Worm (Caenorhabditis elegans) whole organism, late embryonic: Measurements from ENCODE around the gene spp-24.

Experiments used
- C38D4.7 ChIP-seq: fragments of 200-800 bp; sonication (Bioruptor generic); optimal IDR thresholded peaks from 2 replicates; lab custom pipeline; 2018; ENCODE audit warnings: mild to moderate bottlenecking, missing genetic modification characterization, moderate library complexity, missing compliant biosample characterization
- F13H6.1 ChIP-seq: sonication (generic microtip); optimal IDR thresholded peaks from 2 replicates; lab custom pipeline; 2016; ENCODE audit warnings: missing genetic modification characterization, missing compliant biosample characterization
- K02D7.2 ChIP-seq: sonication (generic microtip); optimal IDR thresholded peaks from 2 replicates; lab custom pipeline; 2017; ENCODE audit warnings: mild to moderate bottlenecking, missing genetic modification characterization, missing compliant biosample characterization
- ama-1 ChIP-seq: fragments of 150-350 bp; optimal IDR thresholded peaks from 2 replicates; lab custom pipeline; 2014
- ceh-14 ChIP-seq: sonication (generic microtip); optimal IDR thresholded peaks from 2 replicates; lab custom pipeline; 2016; ENCODE audit warnings: missing genotype, missing genetic modification characterization, missing compliant biosample characterization
- ceh-18 ChIP-seq: sonication (generic microtip); optimal IDR thresholded peaks from 2 replicates; lab custom pipeline; 2016; ENCODE audit warnings: missing genetic modification characterization, missing compliant biosample characterization
- ceh-48 ChIP-seq: sonication (generic microtip); optimal IDR thresholded peaks from 2 replicates; lab custom pipeline; 2016; ENCODE audit warnings: missing genetic modification characterization, inconsistent platforms, missing compliant biosample characterization
- che-1 ChIP-seq: sonication (generic microtip); optimal IDR thresholded peaks from 2 replicates; lab custom pipeline; 2016; ENCODE audit warnings: mild to moderate bottlenecking, missing genetic modification characterization, missing compliant biosample characterization
- dmd-4 ChIP-seq: sonication (generic microtip); optimal IDR thresholded peaks from 2 replicates; lab custom pipeline; 2016; ENCODE audit warnings: borderline replicate concordance, missing genetic modification characterization, missing compliant biosample characterization
- dve-1 ChIP-seq: sonication (generic microtip); optimal IDR thresholded peaks from 2 replicates; lab custom pipeline; 2017; ENCODE audit warnings: antibody characterized with exemption, mild to moderate bottlenecking, missing genetic modification characterization, missing compliant biosample characterization
- elt-2 ChIP-seq: sonication (generic microtip); optimal IDR thresholded peaks from 2 replicates; lab custom pipeline; 2016; ENCODE audit warnings: missing genetic modification reagents, missing genetic modification characterization, missing compliant biosample characterization
- ets-4 ChIP-seq: sonication (generic microtip); optimal IDR thresholded peaks from 2 replicates; lab custom pipeline; 2016; ENCODE audit warnings: missing genetic modification characterization, missing compliant biosample characterization
- fkh-10 ChIP-seq: fragments of 150-350 bp; optimal IDR thresholded peaks from 2 replicates; lab custom pipeline; 2014; ENCODE audit warnings: missing biosample characterization, missing genetic modification reagents, missing genetic modification characterization
- hlh-15 ChIP-seq: sonication (generic microtip); optimal IDR thresholded peaks from 2 replicates; lab custom pipeline; 2016; ENCODE audit warnings: missing genetic modification characterization, missing compliant biosample characterization
- hlh-8 ChIP-seq: sonication (generic microtip); optimal IDR thresholded peaks from 2 replicates; lab custom pipeline; 2016; ENCODE audit warnings: missing genotype, missing genetic modification characterization, missing compliant biosample characterization
- madf-2 ChIP-seq: sonication (generic microtip); optimal IDR thresholded peaks from 2 replicates; lab custom pipeline; 2017; ENCODE audit warnings: missing genetic modification characterization, missing compliant biosample characterization
- nfya-1 ChIP-seq: sonication (generic microtip); optimal IDR thresholded peaks from 2 replicates; lab custom pipeline; 2017; ENCODE audit warnings: missing genetic modification characterization, mild to moderate bottlenecking, missing compliant biosample characterization, antibody characterized with exemption, moderate library complexity
- nhr-11 ChIP-seq: fragments of 150-350 bp; optimal IDR thresholded peaks from 2 replicates; lab custom pipeline; 2014; ENCODE audit warnings: missing biosample characterization, missing genetic modification characterization
- nhr-232 ChIP-seq: sonication (generic microtip); optimal IDR thresholded peaks from 2 replicates; lab custom pipeline; 2016; ENCODE audit warnings: missing genetic modification characterization, missing compliant biosample characterization
- pag-3 ChIP-seq: sonication (generic microtip); optimal IDR thresholded peaks from 2 replicates; lab custom pipeline; 2016; ENCODE audit warnings: missing compliant biosample characterization, missing genetic modification characterization, borderline replicate concordance
- pat-9 ChIP-seq: fragments of 200-800 bp; sonication (Bioruptor generic); optimal IDR thresholded peaks from 2 replicates; lab custom pipeline; 2018; ENCODE audit warnings: mild to moderate bottlenecking, missing genetic modification characterization, moderate library complexity, missing compliant biosample characterization
- pax-1 ChIP-seq: fragments of 150-350 bp; optimal IDR thresholded peaks from 2 replicates; lab custom pipeline; 2014; ENCODE audit warnings: missing biosample characterization, missing genetic modification characterization
- pha-2 ChIP-seq: sonication (generic microtip); optimal IDR thresholded peaks from 2 replicates; lab custom pipeline; 2017; ENCODE audit warnings: mild to moderate bottlenecking, missing genetic modification characterization, missing compliant biosample characterization
- pha-4 ChIP-seq: fragments of 150-350 bp; optimal IDR thresholded peaks from 2 replicates; lab custom pipeline; 2018; ENCODE audit warnings: missing biosample characterization, missing genetic modification reagents, missing genetic modification characterization
- pqm-1 ChIP-seq: sonication (generic microtip); optimal IDR thresholded peaks from 2 replicates; lab custom pipeline; 2016; ENCODE audit warnings: missing genetic modification characterization, missing compliant biosample characterization
- pros-1 ChIP-seq: fragments of 150-350 bp; optimal IDR thresholded peaks from 2 replicates; lab custom pipeline; 2014; ENCODE audit warnings: missing biosample characterization, missing genetic modification reagents, missing genetic modification characterization
- sdc-2 ChIP-seq: sonication (generic microtip); optimal IDR thresholded peaks from 2 replicates; lab custom pipeline; 2016; ENCODE audit warnings: missing genotype, missing genetic modification characterization, missing compliant biosample characterization
- sox-4 ChIP-seq: sonication (generic microtip); optimal IDR thresholded peaks from 2 replicates; lab custom pipeline; 2017; ENCODE audit warnings: mild to moderate bottlenecking, missing genetic modification characterization, inconsistent platforms, missing compliant biosample characterization
- syd-9 ChIP-seq: sonication (generic microtip); optimal IDR thresholded peaks from 2 replicates; lab custom pipeline; 2016; ENCODE audit warnings: mild to moderate bottlenecking, missing genetic modification characterization, moderate library complexity, missing compliant biosample characterization
- tbx-7 ChIP-seq: sonication (generic microtip); optimal IDR thresholded peaks from 2 replicates; lab custom pipeline; 2016; ENCODE audit warnings: missing genotype, missing genetic modification characterization, missing compliant biosample characterization
- unc-3 ChIP-seq, 2 experiments: fragments of 200-800 bp in 1 of 2; sonication (Bioruptor generic) in 1 of 2; sonication (generic microtip) in 1 of 2; conservative IDR thresholded peaks in 1 of 2; optimal IDR thresholded peaks in 1 of 2; 2 replicates each; pipeline versions ENCODE4 v1.3.6 to Lab custom; 2016 to 2022; ENCODE audit warnings: missing compliant biosample characterization in 2 of 2, missing genetic modification characterization in 2 of 2, missing genetic modification reagents in 1 of 2
- unc-42 ChIP-seq: sonication (generic microtip); optimal IDR thresholded peaks from 2 replicates; lab custom pipeline; 2016; ENCODE audit warnings: missing genotype, missing genetic modification characterization, missing compliant biosample characterization
- unc-55 ChIP-seq: sonication (generic microtip); optimal IDR thresholded peaks from 2 replicates; lab custom pipeline; 2017; ENCODE audit warnings: missing biosample characterization, missing genetic modification reagents, missing genetic modification characterization

The spp-24 gene

DNA sequence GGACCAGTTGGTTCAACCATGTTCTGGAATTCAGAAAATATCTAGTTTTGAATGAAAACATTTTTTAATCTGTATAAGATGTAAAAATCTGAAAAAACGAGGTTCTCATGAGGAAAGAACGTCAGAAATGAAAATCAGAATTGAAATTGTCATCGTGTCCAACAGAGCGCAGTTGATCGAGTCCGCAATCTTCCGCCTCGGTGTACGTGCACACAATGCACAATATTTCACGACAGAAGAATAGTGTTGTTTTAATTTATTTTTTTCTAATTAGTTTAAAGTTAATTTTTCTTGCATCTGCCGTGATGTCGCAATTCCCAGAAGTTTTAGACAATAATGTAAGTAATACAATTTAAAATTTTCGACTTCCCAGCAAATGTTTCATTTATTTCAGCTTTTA lies 4.3 kb upstream of the spp-24 start, which contains the start of gene nfyc-1:
Gene nfyc-1 (plus strand): TSS at position 268 of the 400 bp plus-strand sequence.
- TF ChIP-seq pqm-1 (tag; lab: Kevin White, UChicago) = no peak
- peak; percentile 36 for TF ChIP-seq unc-55
- TF ChIP-seq nfya-1 (tag; lab: Kevin White, UChicago) = peak; percentile 28
- TF ChIP-seq unc-42 (tag; lab: Kevin White, UChicago) = peak; percentile 76
- TF ChIP-seq, all 69 proteins: peak for 3

DNA sequence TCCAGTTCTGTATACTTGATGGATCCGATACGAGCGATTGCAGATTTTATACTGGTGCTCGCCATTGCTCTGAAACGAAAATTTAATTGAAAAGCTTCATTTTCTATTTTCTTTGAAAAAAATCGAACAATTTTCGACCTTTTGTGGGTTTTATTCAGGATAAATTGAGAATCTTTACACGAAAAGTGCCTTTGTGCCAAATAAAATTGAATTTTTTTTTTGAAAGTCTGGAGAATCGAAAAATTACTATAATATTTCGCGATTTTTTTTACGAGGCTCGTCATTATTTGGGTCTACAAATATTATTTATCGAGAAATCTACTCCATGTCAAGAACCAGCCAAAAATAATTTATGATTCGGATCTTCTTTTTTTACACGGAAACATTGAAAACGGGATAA lies 2.6 kb upstream of the spp-24 start, which contains the start of gene F23F1.10:
Gene F23F1.10 (minus strand): TSS at position 69 of the 400 bp plus-strand sequence.
- TF ChIP-seq ceh-48 (no peak), nfya-1 (tag; lab: Kevin White, UChicago) (no peak)

- TF ChIP-seq unc-3 (GFP tag; conservative IDR thresholded peaks at IDR 0.05; lab: Robert Waterston, UW) (no peak), unc-3 (tag; optimal IDR thresholded peaks at IDR 0.05; lab: Kevin White, UChicago) (no peak), ceh-18 (tag; lab: Kevin White, UChicago) (no peak), ceh-14 (tag; lab: Kevin White, UChicago) (no peak), nhr-232 (no peak), tbx-7 (tag; lab: Kevin White, UChicago) (no peak), pha-4 (tag; lab: Kevin White, UChicago) (no peak), hlh-15 (no peak), C38D4.7 (GFP tag; lab: Kevin White, UChicago) (no peak), dmd-4 (tag; lab: Kevin White, UChicago) (no peak), pros-1 (no peak), ama-1 (lab: Kevin White, UChicago) (no peak), pax-1 (tag; lab: Kevin White, UChicago) (no peak), pag-3 (no peak), ets-4 (tag; lab: Kevin White, UChicago) (no peak), madf-2 (tag; lab: Kevin White, UChicago) (no peak), K02D7.2 (no peak), sdc-2 (no peak), fkh-10 (no peak), F13H6.1 (tag; lab: Kevin White, UChicago) (no peak), hlh-8 (tag; lab: Kevin White, UChicago) (no peak)
- TF ChIP-seq, all 69 proteins: peak for 0
Measured at ce11 chrII:37213-37612, 2.1 kb downstream of the spp-24 start, which contains the start of gene F23F1.6. Gene F23F1.6 (minus strand): TSS chrII:37313.

DNA sequence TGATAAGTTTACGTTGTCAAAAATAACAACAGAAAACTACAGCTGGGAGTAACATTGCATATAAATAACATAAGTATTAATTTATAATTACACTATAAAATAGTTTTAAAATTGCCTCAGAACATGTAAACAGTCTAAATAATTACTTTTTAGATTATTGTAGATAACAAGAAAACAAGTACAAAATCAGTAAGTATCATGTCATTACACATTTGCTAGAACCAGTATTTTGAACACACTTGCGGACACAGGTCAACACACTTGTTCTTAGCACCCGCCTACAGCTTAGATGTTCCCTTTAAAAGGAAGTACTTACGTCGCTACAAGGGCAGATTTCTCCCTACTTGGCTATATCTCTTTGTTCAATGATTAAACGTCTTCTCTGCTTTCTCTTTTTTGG lies 5.4 kb downstream of the spp-24 start, which contains the start of gene F23F1.2:
Gene F23F1.2 (plus strand): TSS at position 301 of the 400 bp plus-strand sequence.
- TF ChIP-seq dmd-4 (tag; lab: Kevin White, UChicago) (no peak), dve-1 (tag; lab: Kevin White, UChicago) (no peak), C38D4.7 (GFP tag; lab: Kevin White, UChicago) (no peak)

DNA sequence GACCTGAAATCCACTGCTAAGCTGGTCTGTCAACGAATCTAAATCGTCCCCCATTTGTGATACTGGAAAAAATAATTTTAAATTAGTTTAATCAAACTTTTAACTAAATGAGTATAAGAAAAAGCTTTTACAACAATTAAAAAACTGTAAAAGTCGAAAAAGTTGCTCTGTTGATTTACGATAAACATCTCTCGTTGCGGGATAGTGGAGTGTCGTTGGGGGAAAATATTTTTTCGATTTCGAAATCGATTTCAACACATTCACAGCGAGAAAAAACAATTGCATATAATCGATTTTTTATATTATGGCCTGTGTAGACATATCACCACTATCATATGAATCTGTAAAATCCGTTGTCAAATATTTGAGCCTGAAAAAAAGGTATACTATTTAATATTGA lies 7.8 kb downstream of the spp-24 start, which contains the start of the genes F23F1.5 and fbxc-54:
Gene F23F1.5 (minus strand): TSS at position 64 of the 400 bp plus-strand sequence.
Gene fbxc-54 (plus strand): TSS at position 199 of the 400 bp plus-strand sequence.
- TF ChIP-seq nhr-11 (no peak), elt-2 (no peak), ceh-14 (tag; lab: Kevin White, UChicago) (no peak), sox-4 (tag; lab: Kevin White, UChicago) (no peak), pha-2 (tag; lab: Kevin White, UChicago) (no peak), ets-4 (tag; lab: Kevin White, UChicago) (no peak), hlh-8 (tag; lab: Kevin White, UChicago) (no peak), pat-9 (tag; lab: Kevin White, UChicago) (no peak), nhr-232 (no peak), syd-9 (no peak), che-1 (tag; lab: Kevin White, UChicago) (no peak)
